Fruit fly (Drosophila melanogaster) whole organism, embryonic: ENCODE results near the gene Pgm1.

Experiments
- Adf1 ChIP-seq: fragments of 200-800 bp; sonication (Bioruptor generic); IDR thresholded peaks from 2 replicates; pipeline ENCODE4 v1.3.6; 2022; ENCODE audit warnings: missing biosample characterization, missing genetic modification characterization
- Asciz ChIP-seq: fragments of 200-800 bp; sonication (Bioruptor generic); optimal IDR thresholded peaks from 2 replicates; lab custom pipeline; 2017; ENCODE audit warnings: missing biosample characterization, mild to moderate bottlenecking, missing genetic modification characterization, missing genetic modification reagents
- B-H1 ChIP-seq: fragments of 200-800 bp; sonication (Bioruptor generic); IDR thresholded peaks from 3 replicates; pipeline ENCODE4 v1.3.6; 2022; ENCODE audit warnings: missing biosample characterization, missing genetic modification characterization
- CG10462 ChIP-seq: fragments of 200-800 bp; sonication (Bioruptor generic); optimal IDR thresholded peaks from 2 replicates; lab custom pipeline; 2016; ENCODE audit warnings: missing biosample characterization, missing genetic modification characterization
- CG12391 ChIP-seq: fragments of 200-800 bp; sonication (Bioruptor generic); optimal IDR thresholded peaks from 3 replicates; lab custom pipeline; 2018; ENCODE audit warnings: missing biosample characterization, mild to moderate bottlenecking, missing genetic modification characterization, moderate library complexity
- CG14860 ChIP-seq: fragments of 200-800 bp; sonication (Bioruptor generic); IDR thresholded peaks from 3 replicates; pipeline ENCODE4 v1.3.6; 2022; ENCODE audit warnings: missing biosample characterization, missing genetic modification characterization; ENCODE audit not compliant: partially characterized antibody
- CG17328 ChIP-seq: fragments of 200-800 bp; sonication (Bioruptor generic); IDR thresholded peaks from 2 replicates; pipeline ENCODE4 v1.3.6; 2022; ENCODE audit warnings: missing biosample characterization, missing genetic modification characterization
- CG30020 ChIP-seq: fragments of 200-800 bp; optimal IDR thresholded peaks from 2 replicates; lab custom pipeline; 2019; ENCODE audit warnings: missing biosample characterization, mild to moderate bottlenecking, missing genetic modification characterization, moderate library complexity
- CG3065 ChIP-seq: fragments of 200-800 bp; sonication (Bioruptor generic); optimal IDR thresholded peaks from 2 replicates; lab custom pipeline; 2016; ENCODE audit warnings: missing biosample characterization, missing genetic modification characterization
- CG34422 ChIP-seq: fragments of 200-800 bp; sonication (Bioruptor generic); IDR thresholded peaks from 3 replicates; pipeline ENCODE4 v1.3.6; 2022; ENCODE audit warnings: missing biosample characterization, missing genetic modification characterization
- CG4328 ChIP-seq: fragments of 200-800 bp; sonication (Bioruptor generic); optimal IDR thresholded peaks from 3 replicates; lab custom pipeline; 2017; ENCODE audit warnings: missing biosample characterization, missing genetic modification reagents, missing genetic modification characterization
- CG4707 ChIP-seq: fragments of 200-800 bp; sonication (Bioruptor generic); optimal IDR thresholded peaks from 2 replicates; lab custom pipeline; 2018; ENCODE audit warnings: missing biosample characterization, mild to moderate bottlenecking, missing genetic modification characterization, moderate library complexity
- CG4820 ChIP-seq: fragments of 200-800 bp; sonication (Bioruptor generic); optimal IDR thresholded peaks from 3 replicates; lab custom pipeline; 2016; ENCODE audit warnings: missing biosample characterization, missing genetic modification characterization
- CG4854 ChIP-seq: fragments of 200-800 bp; sonication (Bioruptor generic); optimal IDR thresholded peaks from 2 replicates; lab custom pipeline; 2016; ENCODE audit warnings: missing biosample characterization, missing genetic modification characterization, inconsistent platforms
- CG6175 ChIP-seq: fragments of 200-800 bp; sonication (Bioruptor generic); IDR thresholded peaks from 3 replicates; pipeline ENCODE4 v1.3.6; 2022; ENCODE audit warnings: missing biosample characterization, missing genetic modification characterization
- CG6654 ChIP-seq: fragments of 200-800 bp; sonication (Bioruptor generic); optimal IDR thresholded peaks from 2 replicates; lab custom pipeline; 2017; ENCODE audit warnings: missing biosample characterization, mild to moderate bottlenecking, missing genetic modification characterization
- CG6854 ChIP-seq: fragments of 200-800 bp; sonication (Bioruptor generic); optimal IDR thresholded peaks from 3 replicates; lab custom pipeline; 2017; ENCODE audit warnings: missing biosample characterization, mild to moderate bottlenecking, missing genetic modification characterization
- Chrac-16 ChIP-seq: fragments of 200-800 bp; sonication (Bioruptor generic); optimal IDR thresholded peaks from 3 replicates; lab custom pipeline; 2016; ENCODE audit warnings: missing biosample characterization, missing genetic modification characterization
- CrebB ChIP-seq: fragments of 200-800 bp; sonication (Bioruptor generic); optimal IDR thresholded peaks from 3 replicates; lab custom pipeline; 2018; ENCODE audit warnings: missing biosample characterization, mild to moderate bottlenecking, missing genetic modification characterization
- E2f2 ChIP-seq: fragments of 200-800 bp; sonication (Bioruptor generic); IDR thresholded peaks from 2 replicates; pipeline ENCODE4 v1.3.6; 2022; ENCODE audit warnings: missing biosample characterization, missing genetic modification characterization
- ERR ChIP-seq: fragments of 200-800 bp; sonication (Bioruptor generic); optimal IDR thresholded peaks from 2 replicates; lab custom pipeline; 2016; ENCODE audit warnings: missing biosample characterization, missing genetic modification characterization
- H15 ChIP-seq: fragments of 200-800 bp; sonication (Bioruptor generic); IDR thresholded peaks from 3 replicates; pipeline ENCODE4 v1.3.6; 2022; ENCODE audit warnings: missing biosample characterization, missing genetic modification characterization
- Kr ChIP-seq: fragments of 200-800 bp; sonication (Bioruptor generic); optimal IDR thresholded peaks from 2 replicates; lab custom pipeline; 2017; ENCODE audit warnings: missing biosample characterization, mild to moderate bottlenecking, missing genetic modification characterization
- Lim3 ChIP-seq: fragments of 200-800 bp; sonication (Bioruptor generic); IDR thresholded peaks from 2 replicates; pipeline ENCODE4 v1.3.6; 2022; ENCODE audit warnings: missing biosample characterization, missing genetic modification characterization
- Myb ChIP-seq: fragments of 200-800 bp; sonication (Bioruptor generic); optimal IDR thresholded peaks from 2 replicates; lab custom pipeline; 2016; ENCODE audit warnings: missing biosample characterization, missing genetic modification characterization
- Opbp ChIP-seq: fragments of 200-800 bp; sonication (Bioruptor generic); IDR thresholded peaks from 3 replicates; pipeline ENCODE4 v1.3.6; 2022; ENCODE audit warnings: missing biosample characterization, missing genetic modification characterization; ENCODE audit not compliant: partially characterized antibody
- Six4 ChIP-seq: fragments of 200-800 bp; sonication (Bioruptor generic); optimal IDR thresholded peaks from 2 replicates; lab custom pipeline; 2016; ENCODE audit warnings: missing biosample characterization, missing genetic modification characterization
- Ssrp ChIP-seq: fragments of 200-800 bp; sonication (Bioruptor generic); optimal IDR thresholded peaks from 2 replicates; lab custom pipeline; 2018; ENCODE audit warnings: missing biosample characterization, mild to moderate bottlenecking, missing genetic modification characterization, moderate library complexity
- Trl ChIP-seq, 3 experiments: fragments of >200 bp in 2 of 3; fragments of 200-800 bp in 1 of 3; sonication (Bioruptor generic) in 1 of 3; optimal IDR thresholded peaks; 2 replicates in 1 of 3; 3 replicates in 2 of 3; lab custom pipeline; 2016 to 2017; ENCODE audit warnings: missing biosample characterization in 1 of 3, missing genetic modification characterization in 1 of 3
- Xbp1 ChIP-seq: fragments of 200-800 bp; sonication (Bioruptor generic); optimal IDR thresholded peaks from 3 replicates; lab custom pipeline; 2016; ENCODE audit warnings: missing biosample characterization, mild to moderate bottlenecking, missing genetic modification characterization
- YL-1 ChIP-seq: fragments of 200-800 bp; sonication (Bioruptor generic); optimal IDR thresholded peaks from 3 replicates; lab custom pipeline; 2017; ENCODE audit warnings: missing biosample characterization, mild to moderate bottlenecking, missing genetic modification characterization
- ap ChIP-seq: fragments of 200-800 bp; sonication (Bioruptor generic); IDR thresholded peaks from 2 replicates; pipeline ENCODE4 v1.3.6; 2022; ENCODE audit warnings: missing biosample characterization, missing genetic modification characterization
- cg ChIP-seq: fragments of 200-800 bp; sonication (Bioruptor generic); optimal IDR thresholded peaks from 3 replicates; lab custom pipeline; 2019; ENCODE audit warnings: missing biosample characterization, mild to moderate bottlenecking, missing genetic modification characterization, moderate library complexity
- chinmo ChIP-seq: fragments of 200-800 bp; sonication (Bioruptor generic); IDR thresholded peaks from 4 replicates; pipeline ENCODE4 v1.3.6; 2022; ENCODE audit warnings: missing biosample characterization, missing genetic modification characterization; ENCODE audit not compliant: partially characterized antibody
- chm ChIP-seq: fragments of 200-800 bp; sonication (Bioruptor generic); IDR thresholded peaks from 2 replicates; pipeline ENCODE4 v1.3.6; 2022; ENCODE audit warnings: missing biosample characterization, missing genetic modification characterization
- en ChIP-seq: fragments of 200-800 bp; sonication (Bioruptor generic); optimal IDR thresholded peaks from 2 replicates; lab custom pipeline; 2016; ENCODE audit warnings: missing biosample characterization, missing genetic modification characterization
- gt ChIP-seq: fragments of 200-800 bp; sonication (Bioruptor generic); IDR thresholded peaks from 2 replicates; pipeline ENCODE4 v1.3.6; 2022; ENCODE audit warnings: missing biosample characterization, missing genetic modification characterization
- kni ChIP-seq: fragments of 200-800 bp; sonication (Bioruptor generic); optimal IDR thresholded peaks from 3 replicates; lab custom pipeline; 2017; ENCODE audit warnings: mild to moderate bottlenecking, missing biosample characterization, missing genetic modification reagents, missing genetic modification characterization
- luna ChIP-seq: fragments of 200-800 bp; sonication (Bioruptor generic); optimal IDR thresholded peaks from 2 replicates; lab custom pipeline; 2016; ENCODE audit warnings: missing biosample characterization, missing genetic modification characterization
- nerfin-1 ChIP-seq: fragments of 200-800 bp; sonication (Bioruptor generic); optimal IDR thresholded peaks from 3 replicates; lab custom pipeline; 2019; ENCODE audit warnings: missing biosample characterization, mild to moderate bottlenecking, missing genetic modification characterization, moderate library complexity
- nom ChIP-seq: fragments of 200-800 bp; sonication (Bioruptor generic); optimal IDR thresholded peaks from 2 replicates; lab custom pipeline; 2017; ENCODE audit warnings: missing biosample characterization, missing genetic modification characterization, mild to moderate bottlenecking, moderate library complexity, missing genetic modification reagents
- oc ChIP-seq: fragments of 200-800 bp; sonication (Bioruptor generic); optimal IDR thresholded peaks from 2 replicates; lab custom pipeline; 2018; ENCODE audit warnings: missing biosample characterization, mild to moderate bottlenecking, missing genetic modification characterization, moderate library complexity
- pita ChIP-seq: fragments of 200-800 bp; sonication (Bioruptor generic); optimal IDR thresholded peaks from 2 replicates; lab custom pipeline; 2017; ENCODE audit warnings: missing biosample characterization, mild to moderate bottlenecking, missing genetic modification characterization
- psq ChIP-seq: fragments of 200-800 bp; sonication (Bioruptor generic); optimal IDR thresholded peaks from 2 replicates; lab custom pipeline; 2017; ENCODE audit warnings: missing biosample characterization, missing genetic modification characterization
- seq ChIP-seq: fragments of 200-800 bp; sonication (Bioruptor generic); IDR thresholded peaks from 2 replicates; pipeline ENCODE4 v1.3.6; 2022; ENCODE audit warnings: missing biosample characterization, missing genetic modification characterization
- tup ChIP-seq: fragments of 200-800 bp; sonication (Bioruptor generic); optimal IDR thresholded peaks from 2 replicates; lab custom pipeline; 2016; ENCODE audit warnings: missing biosample characterization, mild to moderate bottlenecking, missing genetic modification characterization, moderate library complexity
- unpg ChIP-seq: fragments of 200-800 bp; sonication (Bioruptor generic); optimal IDR thresholded peaks from 3 replicates; lab custom pipeline; 2018; ENCODE audit warnings: missing biosample characterization, mild to moderate bottlenecking, missing genetic modification characterization, moderate library complexity
- zen2 ChIP-seq: fragments of 200-800 bp; sonication (Bioruptor generic); IDR thresholded peaks from 3 replicates; pipeline ENCODE4 v1.3.6; 2022; ENCODE audit warnings: missing biosample characterization, missing genetic modification characterization; ENCODE audit not compliant: partially characterized antibody

Gene Pgm1

dm6 chr3L:16164150-16165039, 36.1 kb upstream of the Pgm1 start, which contains the start of gene CG5151 (continued):
- TF ChIP-seq Kr (GFP tag; lab: Kevin White, UChicago): no peak
- TF ChIP-seq chinmo: peak; percentile 82; the same call in 2 of the 4 replicates
- TF ChIP-seq YL-1 (GFP tag; lab: Kevin White, UChicago): peak; percentile 51
- TF ChIP-seq zen2 (GFP tag; lab: Robert Waterston, UW): peak; percentile 54; the same call in 2 of the 3 replicates
- no peak for TF ChIP-seq CG17328 (GFP tag; lab: Robert Waterston, UW)
- TF ChIP-seq CG4820: no peak
- no peak for TF ChIP-seq CG6854 (GFP tag; lab: Kevin White, UChicago)
- no peak for TF ChIP-seq CG10462 (GFP tag; lab: Kevin White, UChicago)
- no peak for TF ChIP-seq Ssrp (tag; lab: Kevin White, UChicago)
- no peak for TF ChIP-seq Xbp1 (GFP tag; lab: Kevin White, UChicago)
- TF ChIP-seq Adf1: peak; percentile 27; the same call in 1 of the 2 replicates
- TF ChIP-seq CG4854 (GFP tag; lab: Kevin White, UChicago): no peak
- TF ChIP-seq Lim3 (GFP tag; lab: Robert Waterston, UW): no peak
- no peak for TF ChIP-seq CG3065
- TF ChIP-seq gt (GFP tag; lab: Robert Waterston, UW): no peak
- no peak for TF ChIP-seq tup (GFP tag; lab: Kevin White, UChicago)
- no peak for TF ChIP-seq unpg (GFP tag; lab: Kevin White, UChicago)
- peak; percentile 21; the same call in 1 of the 3 replicates for TF ChIP-seq CG34422 (GFP tag; lab: Robert Waterston, UW)
- no peak for TF ChIP-seq H15 (GFP tag; lab: Robert Waterston, UW)
- no peak for TF ChIP-seq en (GFP tag; lab: Kevin White, UChicago)
- TF ChIP-seq CG12391: no peak
- TF ChIP-seq CrebB (tag; lab: Kevin White, UChicago): no peak
- TF ChIP-seq CG30020 (tag; lab: Kevin White, UChicago): no peak
- TF ChIP-seq B-H1 (GFP tag; lab: Robert Waterston, UW): no peak
- TF ChIP-seq Chrac-16 (GFP tag; lab: Kevin White, UChicago): no peak
- peak; percentile 68 for TF ChIP-seq nom (GFP tag; lab: Kevin White, UChicago)
- peak; percentile 49; the same call in 2 of the 3 replicates for TF ChIP-seq Opbp (GFP tag; lab: Robert Waterston, UW)
- no peak for TF ChIP-seq CG6654 (GFP tag; lab: Kevin White, UChicago)
- TF ChIP-seq E2f2 (GFP tag; lab: Robert Waterston, UW): peak; percentile 19; the same call in 1 of the 2 replicates
- no peak for TF ChIP-seq ERR (GFP tag; lab: Kevin White, UChicago)
- no peak for TF ChIP-seq pita (GFP tag; lab: Kevin White, UChicago)
- no peak for TF ChIP-seq oc
- peak; percentile 91 for TF ChIP-seq CG14860 (GFP tag; lab: Robert Waterston, UW)
- no peak for TF ChIP-seq CG6175 (GFP tag; lab: Robert Waterston, UW)
- TF ChIP-seq Asciz (GFP tag; lab: Kevin White, UChicago): no peak
- TF ChIP-seq seq: no peak
- peak; percentile 93 to 98 for TF ChIP-seq Trl (optimal IDR thresholded peaks at IDR 0.05; lab: Kevin White, UChicago)
- peak; percentile 42 for TF ChIP-seq Trl (GFP tag; optimal IDR thresholded peaks at IDR 0.05; lab: Kevin White, UChicago)
- TF ChIP-seq Six4 (GFP tag; lab: Kevin White, UChicago): no peak
- TF ChIP-seq luna (GFP tag; lab: Kevin White, UChicago): no peak
- TF ChIP-seq kni: peak; percentile 30
- peak; percentile 45 for TF ChIP-seq CG4707
- TF ChIP-seq CG4328 (GFP tag; lab: Kevin White, UChicago): no peak
- no peak for TF ChIP-seq ap (GFP tag; lab: Robert Waterston, UW)
- no peak for TF ChIP-seq psq (GFP tag; lab: Kevin White, UChicago)
- TF ChIP-seq chm (GFP tag; lab: Robert Waterston, UW): peak; percentile 83; the same call in 1 of the 2 replicates
- no peak for TF ChIP-seq nerfin-1 (tag; lab: Kevin White, UChicago)
- no peak for TF ChIP-seq Myb (GFP tag; lab: Kevin White, UChicago)
- peak; percentile 70 for TF ChIP-seq cg
